Fruit fly (Drosophila melanogaster) Kc167 (cell line): ENCODE results near the gene CG13862.

ENCODE experiments used
- Myc ChIP-seq: fragments of >200 bp; optimal IDR thresholded peaks from 2 replicates; lab custom pipeline; 2017; ENCODE audit warnings: missing external identifiers
- Sin3A ChIP-seq: fragments of >200 bp; optimal IDR thresholded peaks from 2 replicates; lab custom pipeline; 2018; ENCODE audit warnings: missing external identifiers
- h ChIP-seq: fragments of >200 bp; optimal IDR thresholded peaks from 3 replicates; lab custom pipeline; 2018; ENCODE audit warnings: missing external identifiers
- psq ChIP-seq: fragments of >200 bp; optimal IDR thresholded peaks from 2 replicates; lab custom pipeline; 2017; ENCODE audit warnings: missing external identifiers
- ttk ChIP-seq: sonication (Bioruptor generic); optimal IDR thresholded peaks from 2 replicates; lab custom pipeline; 2017; ENCODE audit warnings: missing external identifiers

dm6 chr3R:22365660-22366195 is 33.9 kb downstream of the CG13862 start, which contains the start of gene CG5382:
- TF ChIP-seq psq (lab: Kevin White, UChicago): no peak
- TF ChIP-seq h (lab: Kevin White, UChicago): no peak
- no peak for TF ChIP-seq ttk
- TF ChIP-seq Myc (lab: Kevin White, UChicago): no peak
- no peak for TF ChIP-seq Sin3A (lab: Kevin White, UChicago)
